Fruit fly (Drosophila melanogaster) whole organism, pupa: ENCODE measurements around the gene Cbp80.

ENCODE experiments used
- CG12605 ChIP-seq: fragments of 200-800 bp; sonication (Bioruptor generic); IDR thresholded peaks from 2 replicates; pipeline ENCODE4 v1.3.6; 2022; ENCODE audit warnings: missing biosample characterization, missing genetic modification characterization
- CG13204 ChIP-seq: fragments of 200-800 bp; sonication (Bioruptor generic); optimal IDR thresholded peaks from 2 replicates; lab custom pipeline; 2018; ENCODE audit warnings: missing biosample characterization, mild to moderate bottlenecking, missing genetic modification characterization, moderate library complexity
- CG14655 ChIP-seq: fragments of 200-800 bp; sonication (Bioruptor generic); optimal IDR thresholded peaks from 3 replicates; lab custom pipeline; 2017; ENCODE audit warnings: mild to moderate bottlenecking, missing biosample characterization, missing genetic modification reagents, missing genetic modification characterization
- CG17806 ChIP-seq: fragments of 200-800 bp; sonication (Bioruptor generic); optimal IDR thresholded peaks from 2 replicates; lab custom pipeline; 2018; ENCODE audit warnings: missing biosample characterization, mild to moderate bottlenecking, missing genetic modification characterization, moderate library complexity
- CG34367 ChIP-seq: fragments of 200-800 bp; sonication (Bioruptor generic); optimal IDR thresholded peaks from 2 replicates; lab custom pipeline; 2018; ENCODE audit warnings: missing biosample characterization, mild to moderate bottlenecking, missing genetic modification characterization
- CG4496 ChIP-seq: fragments of 200-800 bp; sonication (Bioruptor generic); IDR thresholded peaks from 3 replicates; pipeline ENCODE4 v1.3.6; 2022; ENCODE audit warnings: missing biosample characterization, missing genetic modification characterization
- D1 ChIP-seq: fragments of 200-800 bp; sonication (Bioruptor generic); optimal IDR thresholded peaks from 2 replicates; lab custom pipeline; 2018; ENCODE audit warnings: missing biosample characterization, mild to moderate bottlenecking, missing genetic modification characterization, moderate library complexity
- Ets98B ChIP-seq: fragments of 200-800 bp; sonication (Bioruptor generic); IDR thresholded peaks from 2 replicates; pipeline ENCODE4 v1.3.6; 2022; ENCODE audit warnings: missing biosample characterization, missing genetic modification characterization
- gl ChIP-seq: fragments of 200-800 bp; sonication (Bioruptor generic); optimal IDR thresholded peaks from 2 replicates; lab custom pipeline; 2018; ENCODE audit warnings: missing biosample characterization, mild to moderate bottlenecking, missing genetic modification characterization

DNA sequence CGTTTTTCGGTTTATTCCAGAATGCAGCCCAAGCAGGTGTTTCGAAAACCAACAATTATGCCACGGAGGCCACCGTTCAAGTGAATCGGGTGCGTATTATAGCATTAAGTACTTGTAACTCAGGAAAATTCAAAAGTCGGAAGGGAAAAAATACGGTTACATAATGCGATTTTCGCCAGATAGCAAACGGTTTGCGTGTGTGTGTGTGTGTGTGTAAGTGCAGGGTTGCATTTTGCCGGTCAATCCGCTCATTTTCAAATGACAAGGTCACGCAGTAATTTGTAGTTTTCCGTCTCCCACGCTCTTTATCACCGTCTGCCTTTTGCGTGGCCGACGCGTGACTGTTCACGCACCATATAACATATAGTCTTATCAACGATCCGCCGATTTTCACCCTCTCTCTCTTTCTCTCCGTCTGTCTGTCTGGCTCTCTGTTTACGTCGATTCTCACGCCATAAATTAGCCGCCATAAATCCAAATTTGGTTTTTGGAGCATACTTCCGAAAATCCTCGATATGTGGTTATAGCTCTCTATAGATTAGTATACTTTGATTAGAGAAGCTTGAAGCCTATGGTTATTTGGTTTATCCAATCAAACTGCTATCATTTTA is 53.1 kb downstream of the Cbp80 start:
- TF ChIP-seq D1, result no peak
- no peak for TF ChIP-seq CG12605 (GFP tag; lab: Robert Waterston, UW)
- TF ChIP-seq CG17806, result no peak
- TF ChIP-seq CG14655, result no peak
- TF ChIP-seq CG4496 (GFP tag; lab: Robert Waterston, UW), result no peak
- TF ChIP-seq CG13204, result no peak
- TF ChIP-seq gl, result no peak
- TF ChIP-seq CG34367 (tag; lab: Kevin White, UChicago), result no peak
- no peak for TF ChIP-seq Ets98B (GFP tag; lab: Robert Waterston, UW)
